Fruit fly (Drosophila melanogaster) S2 (cell line): ENCODE data around the gene Mybbp1A.

Source experiments
- CG8478 ChIP-seq: fragments of >200 bp; optimal IDR thresholded peaks from 2 replicates; lab custom pipeline; 2018
- CTCF ChIP-seq, 2 experiments: fragments of >200 bp; optimal IDR thresholded peaks; 2 replicates each; lab custom pipeline; 2018

DNA sequence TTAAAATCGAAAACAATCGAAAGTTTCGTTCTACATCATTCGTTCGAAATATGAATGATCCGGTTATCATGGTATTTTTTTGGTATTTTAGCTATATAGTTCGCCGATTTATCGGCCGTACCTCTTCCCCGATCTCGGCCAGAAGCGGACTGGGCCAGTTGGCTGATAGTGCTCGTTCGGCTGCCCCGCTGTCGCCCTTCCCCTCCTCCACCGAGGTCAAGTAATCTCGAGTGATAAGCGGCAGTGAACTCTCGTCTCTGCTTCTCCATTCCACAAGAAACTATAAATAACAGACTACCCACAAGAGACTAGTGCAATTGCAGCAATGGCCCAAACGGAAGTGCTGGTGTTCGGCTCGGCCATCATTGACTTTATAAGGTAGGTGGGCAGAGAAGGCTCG is 6.2 kb upstream of the Mybbp1A start, which contains the start of gene CG13369:
- TF ChIP-seq CG8478 = no peak
- no peak for TF ChIP-seq CTCF (optimal IDR thresholded peaks at IDR 0.05; lab: Kevin White, UChicago)
